Worm (Caenorhabditis elegans) whole organism, mixed stage, embryonic: Measurements from ENCODE around the gene F21C10.10.

Experiments used
- M03D4.4 ChIP-seq: sonication (generic microtip); optimal IDR thresholded peaks from 2 replicates; lab custom pipeline; 2017; ENCODE audit warnings: mild to moderate bottlenecking, missing genetic modification characterization, missing compliant biosample characterization
- bed-3 ChIP-seq: fragments of 200-800 bp; sonication (Bioruptor generic); optimal IDR thresholded peaks from 3 replicates; lab custom pipeline; 2018; ENCODE audit warnings: mild to moderate bottlenecking, missing genetic modification characterization, moderate library complexity, missing compliant biosample characterization
- blmp-1 ChIP-seq: fragments of 150-350 bp; optimal IDR thresholded peaks from 2 replicates; lab custom pipeline; 2014; ENCODE audit warnings: missing biosample characterization, missing genetic modification characterization
- ceh-83 ChIP-seq: fragments of 200-800 bp; sonication (Bioruptor generic); optimal IDR thresholded peaks from 2 replicates; lab custom pipeline; 2018; ENCODE audit warnings: mild to moderate bottlenecking, missing genetic modification characterization, missing compliant biosample characterization
- ces-1 ChIP-seq: fragments of 150-350 bp; optimal IDR thresholded peaks from 2 replicates; lab custom pipeline; 2014; ENCODE audit warnings: missing biosample characterization, missing genetic modification reagents, missing genetic modification characterization
- cnd-1 ChIP-seq: fragments of 200-800 bp; sonication (Bioruptor generic); optimal IDR thresholded peaks from 2 replicates; lab custom pipeline; 2018; ENCODE audit warnings: mild to moderate bottlenecking, missing genetic modification characterization, missing compliant biosample characterization
- drap-1 ChIP-seq: fragments of 200-800 bp; sonication (Bioruptor generic); optimal IDR thresholded peaks from 3 replicates; lab custom pipeline; 2018; ENCODE audit warnings: mild to moderate bottlenecking, missing genetic modification characterization, missing compliant biosample characterization
- elt-3 ChIP-seq: fragments of 150-350 bp; optimal IDR thresholded peaks from 2 replicates; lab custom pipeline; 2014; ENCODE audit warnings: missing biosample characterization, missing genetic modification characterization
- ham-2 ChIP-seq: fragments of 200-800 bp; sonication (Bioruptor generic); optimal IDR thresholded peaks from 2 replicates; lab custom pipeline; 2018; ENCODE audit warnings: mild to moderate bottlenecking, missing genetic modification characterization, missing compliant biosample characterization
- hlh-1 ChIP-seq: fragments of 150-350 bp; optimal IDR thresholded peaks from 2 replicates; lab custom pipeline; 2014; ENCODE audit warnings: missing biosample characterization, missing genetic modification reagents, missing genetic modification characterization
- lin-32 ChIP-seq: fragments of 200-800 bp; sonication (Bioruptor generic); optimal IDR thresholded peaks from 2 replicates; lab custom pipeline; 2018; ENCODE audit warnings: mild to moderate bottlenecking, missing genetic modification characterization, missing compliant biosample characterization
- lsy-2 ChIP-seq: fragments of 150-350 bp; optimal IDR thresholded peaks from 2 replicates; lab custom pipeline; 2014; ENCODE audit warnings: missing biosample characterization, missing genetic modification characterization
- mep-1 ChIP-seq: fragments of 150-350 bp; optimal IDR thresholded peaks from 2 replicates; lab custom pipeline; 2017; ENCODE audit warnings: missing biosample characterization, missing genetic modification reagents, missing genetic modification characterization, inconsistent platforms
- mls-2 ChIP-seq: sonication (generic microtip); optimal IDR thresholded peaks from 2 replicates; lab custom pipeline; 2016; ENCODE audit warnings: mild to moderate bottlenecking, missing genetic modification characterization, moderate library complexity, missing compliant biosample characterization
- nhr-12 ChIP-seq: fragments of 150-350 bp; optimal IDR thresholded peaks from 2 replicates; lab custom pipeline; 2014; ENCODE audit warnings: missing biosample characterization, missing genetic modification characterization
- nhr-2 ChIP-seq: fragments of 150-350 bp; optimal IDR thresholded peaks from 2 replicates; lab custom pipeline; 2014; ENCODE audit warnings: missing biosample characterization, missing genetic modification characterization
- nhr-237 ChIP-seq: fragments of 150-350 bp; optimal IDR thresholded peaks from 2 replicates; lab custom pipeline; 2014; ENCODE audit warnings: missing biosample characterization, missing genetic modification characterization
- nhr-28 ChIP-seq: fragments of 150-350 bp; optimal IDR thresholded peaks from 2 replicates; lab custom pipeline; 2014; ENCODE audit warnings: missing biosample characterization, missing genetic modification characterization
- nhr-76 ChIP-seq: sonication (generic microtip); optimal IDR thresholded peaks from 2 replicates; lab custom pipeline; 2017; ENCODE audit warnings: missing biosample characterization, missing genetic modification characterization
- sem-2 ChIP-seq: fragments of 200-800 bp; sonication (Bioruptor generic); optimal IDR thresholded peaks from 2 replicates; lab custom pipeline; 2018; ENCODE audit warnings: mild to moderate bottlenecking, missing genetic modification characterization, missing compliant biosample characterization
- snpc-4 ChIP-seq: fragments of 150-350 bp; optimal IDR thresholded peaks from 2 replicates; lab custom pipeline; 2014; ENCODE audit warnings: missing biosample characterization, missing genetic modification characterization
- sptf-1 ChIP-seq: sonication (generic microtip); optimal IDR thresholded peaks from 2 replicates; lab custom pipeline; 2017; ENCODE audit warnings: mild to moderate bottlenecking, missing genetic modification characterization, moderate library complexity, missing compliant biosample characterization
- tbx-8 ChIP-seq: fragments of 200-800 bp; sonication (Bioruptor generic); optimal IDR thresholded peaks from 2 replicates; lab custom pipeline; 2018; ENCODE audit warnings: mild to moderate bottlenecking, missing genetic modification characterization, moderate library complexity, missing compliant biosample characterization
- unc-120 ChIP-seq: sonication (generic microtip); optimal IDR thresholded peaks from 2 replicates; lab custom pipeline; 2017; ENCODE audit warnings: missing genetic modification characterization, missing compliant biosample characterization; ENCODE audit not compliant: poor library complexity, severe bottlenecking
- unc-39 ChIP-seq: fragments of 150-350 bp; optimal IDR thresholded peaks from 2 replicates; lab custom pipeline; 2014; ENCODE audit warnings: missing biosample characterization, missing genetic modification characterization
- unc-62 ChIP-seq: fragments of 150-350 bp; optimal IDR thresholded peaks from 2 replicates; lab custom pipeline; 2014; ENCODE audit warnings: missing biosample characterization, missing genetic modification reagents, missing genetic modification characterization
- zip-8 ChIP-seq: fragments of 150-350 bp; optimal IDR thresholded peaks from 2 replicates; lab custom pipeline; 2014; ENCODE audit warnings: missing biosample characterization, missing genetic modification characterization
- ztf-11 ChIP-seq: fragments of 150-350 bp; optimal IDR thresholded peaks from 2 replicates; lab custom pipeline; 2014; ENCODE audit warnings: missing biosample characterization, missing genetic modification characterization

The F21C10.10 gene

ce11 chrV:9085845-9086244, 10.2 kb upstream of the F21C10.10 start:
- TF ChIP-seq ces-1 (GFP tag; lab: Kevin White, UChicago) (no peak), lin-32 (GFP tag; lab: Kevin White, UChicago) (no peak), ham-2 (GFP tag; lab: Kevin White, UChicago) (no peak), nhr-76 (tag; lab: Kevin White, UChicago) (no peak), M03D4.4 (tag; lab: Kevin White, UChicago) (no peak), sem-2 (GFP tag; lab: Kevin White, UChicago) (no peak), unc-62 (GFP tag; lab: Kevin White, UChicago) (no peak), drap-1 (no peak), nhr-12 (tag; lab: Kevin White, UChicago) (no peak), elt-3 (tag; lab: Kevin White, UChicago) (no peak), sptf-1 (no peak), mls-2 (tag; lab: Kevin White, UChicago) (no peak), blmp-1 (tag; lab: Kevin White, UChicago) (no peak)
- TF ChIP-seq, all 35 proteins: peak for 0

- peak; percentile 63 for TF ChIP-seq mls-2 (tag; lab: Kevin White, UChicago)
- TF ChIP-seq drap-1 = no peak
Observed at ce11 chrV:9088758-9089157, 7.3 kb upstream of the F21C10.10 start.

ce11 chrV:9092209-9092608, 3.9 kb upstream of the F21C10.10 start, which contains the start of gene T27E4.1:
TSS of gene T27E4.1 (plus strand) at chrV:9092345.
- no peak for TF ChIP-seq ztf-11 (tag; lab: Kevin White, UChicago)
- no peak for TF ChIP-seq nhr-2 (tag; lab: Kevin White, UChicago)
- no peak for TF ChIP-seq unc-39 (tag; lab: Kevin White, UChicago)
- TF ChIP-seq snpc-4 (tag; lab: Kevin White, UChicago) = no peak
- TF ChIP-seq sem-2 (GFP tag; lab: Kevin White, UChicago) = no peak
- no peak for TF ChIP-seq elt-3 (tag; lab: Kevin White, UChicago)
- no peak for TF ChIP-seq ces-1 (GFP tag; lab: Kevin White, UChicago)
- TF ChIP-seq, all 35 proteins: peak for 0

ce11 chrV:9094060-9094628, 1.9 kb upstream of the F21C10.10 start:
- TF ChIP-seq hlh-1 (tag; lab: Kevin White, UChicago) (peak; percentile 69), snpc-4 (tag; lab: Kevin White, UChicago) (no peak), ztf-11 (tag; lab: Kevin White, UChicago) (no peak)

DNA sequence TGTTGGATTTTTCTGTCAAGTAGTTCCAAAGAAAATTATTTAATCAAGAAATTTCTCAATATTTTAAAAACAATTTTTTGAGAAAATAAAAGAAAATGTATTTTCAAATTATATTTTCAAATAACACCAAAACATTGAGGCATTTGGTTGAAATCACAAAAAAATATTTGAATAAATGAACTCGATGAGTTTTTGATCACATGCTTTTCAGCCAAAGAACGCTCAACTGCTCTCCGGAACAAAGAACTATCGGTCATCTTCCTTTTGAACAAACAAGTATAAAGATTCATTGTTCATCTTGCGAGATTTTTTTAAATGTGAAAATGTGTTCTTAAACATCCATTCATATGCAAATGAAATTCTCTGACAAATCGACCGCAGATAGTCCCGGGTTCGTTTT, 1.1 kb upstream of the F21C10.10 start:
- no peak for TF ChIP-seq mls-2 (tag; lab: Kevin White, UChicago)
- no peak for TF ChIP-seq ceh-83 (GFP tag; lab: Kevin White, UChicago)
- TF ChIP-seq mep-1 (tag; lab: Kevin White, UChicago) = no peak
- no peak for TF ChIP-seq cnd-1 (tag; lab: Kevin White, UChicago)
- TF ChIP-seq zip-8 = no peak
- no peak for TF ChIP-seq tbx-8 (GFP tag; lab: Kevin White, UChicago)
- no peak for TF ChIP-seq nhr-237 (tag; lab: Kevin White, UChicago)

DNA sequence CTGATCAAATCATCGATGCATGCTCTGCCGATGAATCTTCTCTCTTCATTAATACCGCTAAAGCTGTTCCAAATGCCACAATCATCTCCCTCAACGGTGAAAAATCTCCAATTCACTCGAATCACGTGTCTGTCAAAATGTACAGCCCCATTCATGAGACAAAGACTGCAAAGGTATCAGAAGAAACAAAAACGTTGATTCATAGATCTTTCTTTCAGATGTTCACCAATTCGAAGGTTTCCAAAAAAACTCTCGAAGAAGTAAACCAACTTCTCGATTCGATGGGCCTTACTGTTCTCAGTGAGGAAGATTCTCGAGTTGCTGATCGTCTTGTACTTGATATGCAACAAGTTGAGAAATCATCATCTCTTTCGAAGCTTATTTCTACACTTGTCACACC, 607 bp downstream of the F21C10.10 start:
- TF ChIP-seq nhr-2 (tag; lab: Kevin White, UChicago) (no peak), unc-120 (no peak), hlh-1 (tag; lab: Kevin White, UChicago) (no peak), mls-2 (tag; lab: Kevin White, UChicago) (no peak), cnd-1 (tag; lab: Kevin White, UChicago) (no peak), nhr-237 (tag; lab: Kevin White, UChicago) (no peak), unc-39 (tag; lab: Kevin White, UChicago) (no peak), bed-3 (GFP tag; lab: Kevin White, UChicago) (no peak), nhr-28 (tag; lab: Kevin White, UChicago) (no peak)

ce11 chrV:9097213-9097612, 1.1 kb downstream of the F21C10.10 start:
- TF ChIP-seq unc-39 (tag; lab: Kevin White, UChicago) (no peak), lin-32 (GFP tag; lab: Kevin White, UChicago) (no peak), lsy-2 (no peak)
